Fruit fly (Drosophila melanogaster) whole organism, embryonic: ENCODE results near the gene CG1824.

ENCODE experiments used
- Asciz ChIP-seq: fragments of 200-800 bp; sonication (Bioruptor generic); optimal IDR thresholded peaks from 2 replicates; lab custom pipeline; 2017; ENCODE audit warnings: missing biosample characterization, mild to moderate bottlenecking, missing genetic modification characterization, missing genetic modification reagents
- CG10147 ChIP-seq: fragments of 200-800 bp; sonication (Bioruptor generic); optimal IDR thresholded peaks from 2 replicates; lab custom pipeline; 2019; ENCODE audit warnings: missing biosample characterization, mild to moderate bottlenecking, missing genetic modification characterization, moderate library complexity
- CG11398 ChIP-seq: fragments of 200-800 bp; sonication (Bioruptor generic); optimal IDR thresholded peaks from 2 replicates; lab custom pipeline; 2016; ENCODE audit warnings: missing biosample characterization, missing genetic modification characterization
- CG12236 ChIP-seq: fragments of 200-800 bp; sonication (Bioruptor generic); optimal IDR thresholded peaks from 2 replicates; lab custom pipeline; 2016; ENCODE audit warnings: missing biosample characterization, missing genetic modification characterization
- CG1233 ChIP-seq: fragments of 200-800 bp; sonication (Bioruptor generic); optimal IDR thresholded peaks from 4 replicates; lab custom pipeline; 2018; ENCODE audit warnings: missing biosample characterization, mild to moderate bottlenecking, missing genetic modification characterization
- CG13624 ChIP-seq: fragments of 200-800 bp; sonication (Bioruptor generic); optimal IDR thresholded peaks from 2 replicates; lab custom pipeline; 2016; ENCODE audit warnings: missing biosample characterization, missing genetic modification characterization
- CG14050 ChIP-seq: fragments of 200-800 bp; sonication (Bioruptor generic); IDR thresholded peaks from 3 replicates; pipeline ENCODE4 v1.3.6; 2022; ENCODE audit warnings: missing biosample characterization, missing genetic modification characterization
- CG14441 ChIP-seq: fragments of 200-800 bp; sonication (Bioruptor generic); IDR thresholded peaks from 2 replicates; pipeline ENCODE4 v1.3.6; 2022; ENCODE audit warnings: missing biosample characterization, missing genetic modification characterization
- CG16815 ChIP-seq: fragments of 200-800 bp; sonication (Bioruptor generic); optimal IDR thresholded peaks from 3 replicates; lab custom pipeline; 2017; ENCODE audit warnings: missing biosample characterization, mild to moderate bottlenecking, missing genetic modification characterization
- CG17328 ChIP-seq: fragments of 200-800 bp; sonication (Bioruptor generic); IDR thresholded peaks from 2 replicates; pipeline ENCODE4 v1.3.6; 2022; ENCODE audit warnings: missing biosample characterization, missing genetic modification characterization
- CG31224 ChIP-seq: fragments of 200-800 bp; sonication (Bioruptor generic); IDR thresholded peaks from 2 replicates; pipeline ENCODE4 v1.3.6; 2022; ENCODE audit warnings: missing biosample characterization, missing genetic modification characterization
- CG3407 ChIP-seq: fragments of 200-800 bp; sonication (Bioruptor generic); optimal IDR thresholded peaks from 2 replicates; lab custom pipeline; 2018; ENCODE audit warnings: missing biosample characterization, mild to moderate bottlenecking, missing genetic modification characterization
- CG3847 ChIP-seq: fragments of 200-800 bp; sonication (Bioruptor generic); IDR thresholded peaks from 2 replicates; pipeline ENCODE4 v1.3.6; 2022; ENCODE audit warnings: missing biosample characterization, missing genetic modification characterization
- CG3995 ChIP-seq: fragments of 200-800 bp; sonication (Bioruptor generic); optimal IDR thresholded peaks from 3 replicates; lab custom pipeline; 2016; ENCODE audit warnings: missing biosample characterization, missing genetic modification characterization
- CG4282 ChIP-seq: fragments of 200-800 bp; sonication (Bioruptor generic); optimal IDR thresholded peaks from 2 replicates; lab custom pipeline; 2016; ENCODE audit warnings: missing biosample characterization, missing genetic modification characterization
- CG4360 ChIP-seq: fragments of 200-800 bp; sonication (Bioruptor generic); IDR thresholded peaks from 2 replicates; pipeline ENCODE4 v1.3.6; 2022; ENCODE audit warnings: missing biosample characterization, missing genetic modification characterization
- CG4404 ChIP-seq: fragments of 200-800 bp; sonication (Bioruptor generic); IDR thresholded peaks from 2 replicates; pipeline ENCODE4 v1.3.6; 2022; ENCODE audit warnings: missing biosample characterization, missing genetic modification characterization
- CG5180 ChIP-seq: fragments of 200-800 bp; sonication (Bioruptor generic); optimal IDR thresholded peaks from 3 replicates; lab custom pipeline; 2017; ENCODE audit warnings: missing biosample characterization, missing genetic modification characterization, mild to moderate bottlenecking, moderate library complexity, missing genetic modification reagents
- CG5953 ChIP-seq: fragments of 200-800 bp; sonication (Bioruptor generic); IDR thresholded peaks from 2 replicates; pipeline ENCODE4 v1.3.6; 2022; ENCODE audit warnings: missing biosample characterization, missing genetic modification characterization
- CG7786 ChIP-seq: fragments of 200-800 bp; sonication (Bioruptor generic); optimal IDR thresholded peaks from 2 replicates; lab custom pipeline; 2016; ENCODE audit warnings: missing biosample characterization, missing genetic modification characterization
- CG7839 ChIP-seq: fragments of 200-800 bp; sonication (Bioruptor generic); optimal IDR thresholded peaks from 3 replicates; lab custom pipeline; 2018; ENCODE audit warnings: missing biosample characterization, mild to moderate bottlenecking, missing genetic modification characterization, moderate library complexity
- CG9876 ChIP-seq: fragments of 200-800 bp; sonication (Bioruptor generic); optimal IDR thresholded peaks from 2 replicates; lab custom pipeline; 2016; ENCODE audit warnings: missing biosample characterization, missing genetic modification characterization
- Chrac-16 ChIP-seq: fragments of 200-800 bp; sonication (Bioruptor generic); optimal IDR thresholded peaks from 3 replicates; lab custom pipeline; 2016; ENCODE audit warnings: missing biosample characterization, missing genetic modification characterization
- CrebB ChIP-seq: fragments of 200-800 bp; sonication (Bioruptor generic); optimal IDR thresholded peaks from 3 replicates; lab custom pipeline; 2018; ENCODE audit warnings: missing biosample characterization, mild to moderate bottlenecking, missing genetic modification characterization
- HHEX ChIP-seq: fragments of 200-800 bp; sonication (Bioruptor generic); optimal IDR thresholded peaks from 3 replicates; lab custom pipeline; 2017; ENCODE audit warnings: missing biosample characterization, mild to moderate bottlenecking, missing genetic modification characterization, missing genetic modification reagents
- HLH4C ChIP-seq: fragments of 200-800 bp; sonication (Bioruptor generic); IDR thresholded peaks from 3 replicates; pipeline ENCODE4 v1.3.6; 2022; ENCODE audit warnings: missing biosample characterization, missing genetic modification characterization; ENCODE audit not compliant: partially characterized antibody
- HmgZ ChIP-seq: fragments of 200-800 bp; sonication (Bioruptor generic); optimal IDR thresholded peaks from 2 replicates; lab custom pipeline; 2018; ENCODE audit warnings: missing biosample characterization, mild to moderate bottlenecking, missing genetic modification characterization
- Hr3 ChIP-seq: fragments of 200-800 bp; sonication (Bioruptor generic); optimal IDR thresholded peaks from 3 replicates; lab custom pipeline; 2016; ENCODE audit warnings: missing biosample characterization, missing genetic modification characterization
- MBD-R2 ChIP-seq: fragments of 200-800 bp; sonication (Bioruptor generic); IDR thresholded peaks from 2 replicates; pipeline ENCODE4 v1.3.6; 2022; ENCODE audit warnings: missing biosample characterization, missing genetic modification characterization
- Med ChIP-seq: fragments of 200-800 bp; sonication (Bioruptor generic); peaks from one replicate; lab custom pipeline; 2016; ENCODE audit warnings: missing biosample characterization, missing genetic modification characterization, mild to moderate bottlenecking, inconsistent platforms, moderate library complexity
- NC2α ChIP-seq: fragments of 200-800 bp; sonication (Bioruptor generic); optimal IDR thresholded peaks from 2 replicates; lab custom pipeline; 2016; ENCODE audit warnings: missing biosample characterization, missing genetic modification characterization
- Oaz ChIP-seq: fragments of 200-800 bp; sonication (Bioruptor generic); IDR thresholded peaks from 2 replicates; pipeline ENCODE4 v1.3.6; 2022; ENCODE audit warnings: missing biosample characterization, missing genetic modification characterization
- Ravus ChIP-seq: fragments of 200-800 bp; sonication (Bioruptor generic); IDR thresholded peaks from 2 replicates; pipeline ENCODE4 v1.3.6; 2022; ENCODE audit warnings: missing biosample characterization, missing genetic modification characterization
- Sry-δ ChIP-seq: fragments of 200-800 bp; sonication (Bioruptor generic); optimal IDR thresholded peaks from 2 replicates; lab custom pipeline; 2016; ENCODE audit warnings: missing biosample characterization, missing genetic modification characterization
- Ssrp ChIP-seq: fragments of 200-800 bp; sonication (Bioruptor generic); optimal IDR thresholded peaks from 2 replicates; lab custom pipeline; 2018; ENCODE audit warnings: missing biosample characterization, mild to moderate bottlenecking, missing genetic modification characterization, moderate library complexity
- Taf1 ChIP-seq: fragments of 200-800 bp; sonication (Bioruptor generic); IDR thresholded peaks from 2 replicates; pipeline ENCODE4 v1.3.6; 2022; ENCODE audit warnings: missing biosample characterization, missing genetic modification characterization
- Trl ChIP-seq, 3 experiments: fragments of >200 bp in 2 of 3; fragments of 200-800 bp in 1 of 3; sonication (Bioruptor generic) in 1 of 3; optimal IDR thresholded peaks; 2 replicates in 1 of 3; 3 replicates in 2 of 3; lab custom pipeline; 2016 to 2017; ENCODE audit warnings: missing biosample characterization in 1 of 3, missing genetic modification characterization in 1 of 3
- Xbp1 ChIP-seq: fragments of 200-800 bp; sonication (Bioruptor generic); optimal IDR thresholded peaks from 3 replicates; lab custom pipeline; 2016; ENCODE audit warnings: missing biosample characterization, mild to moderate bottlenecking, missing genetic modification characterization
- ap ChIP-seq: fragments of 200-800 bp; sonication (Bioruptor generic); IDR thresholded peaks from 2 replicates; pipeline ENCODE4 v1.3.6; 2022; ENCODE audit warnings: missing biosample characterization, missing genetic modification characterization
- disco-r ChIP-seq: fragments of 200-800 bp; sonication (Bioruptor generic); optimal IDR thresholded peaks from 2 replicates; lab custom pipeline; 2016; ENCODE audit warnings: missing biosample characterization, missing genetic modification characterization
- gcm ChIP-seq: fragments of 200-800 bp; sonication (Bioruptor generic); optimal IDR thresholded peaks from 2 replicates; lab custom pipeline; 2019; ENCODE audit warnings: missing biosample characterization, mild to moderate bottlenecking, missing genetic modification characterization, moderate library complexity
- gfzf ChIP-seq: fragments of 200-800 bp; sonication (Bioruptor generic); optimal IDR thresholded peaks from 2 replicates; lab custom pipeline; 2016; ENCODE audit warnings: missing biosample characterization, mild to moderate bottlenecking, missing genetic modification characterization, moderate library complexity
- mirr ChIP-seq: fragments of 200-800 bp; sonication (Bioruptor generic); optimal IDR thresholded peaks from 3 replicates; lab custom pipeline; 2018; ENCODE audit warnings: missing biosample characterization, mild to moderate bottlenecking, missing genetic modification characterization
- odd ChIP-seq: fragments of 200-800 bp; sonication (Bioruptor generic); optimal IDR thresholded peaks from 2 replicates; lab custom pipeline; 2017; ENCODE audit warnings: missing biosample characterization, mild to moderate bottlenecking, missing genetic modification characterization
- run ChIP-seq: fragments of 200-800 bp; sonication (Bioruptor generic); optimal IDR thresholded peaks from 3 replicates; lab custom pipeline; 2018; ENCODE audit warnings: missing biosample characterization, mild to moderate bottlenecking, missing genetic modification characterization
- sisA ChIP-seq: fragments of 200-800 bp; sonication (Bioruptor generic); IDR thresholded peaks from 2 replicates; pipeline ENCODE4 v1.3.6; 2022; ENCODE audit warnings: missing biosample characterization, missing genetic modification characterization
- sr ChIP-seq: fragments of 200-800 bp; sonication (Bioruptor generic); IDR thresholded peaks from 3 replicates; pipeline ENCODE4 v1.3.6; 2022; ENCODE audit warnings: missing biosample characterization, missing genetic modification characterization
- sug ChIP-seq: fragments of 200-800 bp; optimal IDR thresholded peaks from 2 replicates; lab custom pipeline; 2019; ENCODE audit warnings: missing biosample characterization, mild to moderate bottlenecking, missing genetic modification characterization, moderate library complexity
- tio ChIP-seq: fragments of 200-800 bp; sonication (Bioruptor generic); optimal IDR thresholded peaks from 2 replicates; lab custom pipeline; 2017; ENCODE audit warnings: missing biosample characterization, missing genetic modification characterization, inconsistent platforms
- tx ChIP-seq: fragments of 200-800 bp; sonication (Bioruptor generic); optimal IDR thresholded peaks from 2 replicates; lab custom pipeline; 2016; ENCODE audit warnings: missing biosample characterization, missing genetic modification characterization
- vfl ChIP-seq: fragments of 200-800 bp; sonication (Bioruptor generic); optimal IDR thresholded peaks from 2 replicates; lab custom pipeline; 2016; ENCODE audit warnings: missing biosample characterization, missing genetic modification characterization
- yki ChIP-seq: fragments of >200 bp; optimal IDR thresholded peaks from 3 replicates; lab custom pipeline; 2018

The CG1824 gene

DNA sequence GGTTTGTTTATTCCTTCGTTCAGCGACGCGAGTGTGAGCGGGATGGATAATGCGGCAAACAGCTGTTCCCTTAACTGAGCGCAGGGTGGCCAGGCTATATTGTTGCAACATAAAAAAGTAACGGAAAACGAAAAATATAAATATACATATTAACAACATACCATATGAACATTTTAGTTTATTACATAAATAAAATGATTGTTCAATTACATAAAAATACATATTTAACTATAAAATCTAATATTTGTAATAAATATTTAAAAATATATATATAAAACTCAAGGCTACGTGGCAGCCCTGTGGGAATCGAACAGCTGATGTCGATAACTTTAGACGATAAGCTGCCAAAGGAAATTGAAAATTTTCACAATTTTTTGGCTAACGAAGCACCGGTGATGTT is 34.1 kb upstream of the CG1824 start, which contains the start of the genes Aven and CG2540 (continued):
- TF ChIP-seq Chrac-16 (GFP tag; lab: Kevin White, UChicago) (peak; percentile 56), gfzf (GFP tag; lab: Kevin White, UChicago) (no peak), CG4282 (GFP tag; lab: Kevin White, UChicago) (no peak), Xbp1 (GFP tag; lab: Kevin White, UChicago) (peak; percentile 73), Oaz (GFP tag; lab: Robert Waterston, UW) (no peak), disco-r (GFP tag; lab: Kevin White, UChicago) (no peak), run (tag; lab: Kevin White, UChicago) (peak; percentile 60), CG5953 (GFP tag; lab: Robert Waterston, UW) (no peak), CG4360 (no peak), CG10147 (GFP tag; lab: Kevin White, UChicago) (peak; percentile 87), Hr3 (GFP tag; lab: Kevin White, UChicago) (peak; percentile 78), odd (GFP tag; lab: Kevin White, UChicago) (peak; percentile 86), CG3407 (peak; percentile 70), sug (peak; percentile 90), CG16815 (peak; percentile 37), CG14050 (GFP tag; lab: Robert Waterston, UW) (peak; percentile 33; the same call in 1 of the 3 replicates), CG13624 (GFP tag; lab: Kevin White, UChicago) (no peak), CG12236 (no peak), CG7786 (GFP tag; lab: Kevin White, UChicago) (no peak), Asciz (GFP tag; lab: Kevin White, UChicago) (peak; percentile 67), CG4404 (GFP tag; lab: Robert Waterston, UW) (peak; percentile 45; the same call in 1 of the 2 replicates), vfl (GFP tag; lab: Kevin White, UChicago) (no peak), NC2α (GFP tag; lab: Kevin White, UChicago) (no peak), sr (GFP tag; lab: Robert Waterston, UW) (no peak), CG31224 (no peak), CG1233 (peak; percentile 80), tio (peak; percentile 32), Ssrp (tag; lab: Kevin White, UChicago) (peak; percentile 83), HmgZ (tag; lab: Kevin White, UChicago) (peak; percentile 67), Taf1 (peak; percentile 19; the same call in 1 of the 2 replicates), CG7839 (tag; lab: Kevin White, UChicago) (peak; percentile 91), MBD-R2 (GFP tag; lab: Robert Waterston, UW) (peak; percentile 79), Med (peak; percentile 28), yki (lab: Kevin White, UChicago) (no peak), CG3995 (GFP tag; lab: Kevin White, UChicago) (no peak), Trl (optimal IDR thresholded peaks at IDR 0.05; lab: Kevin White, UChicago) (no peak), Trl (GFP tag; optimal IDR thresholded peaks at IDR 0.05; lab: Kevin White, UChicago) (no peak), mirr (GFP tag; lab: Kevin White, UChicago) (peak; percentile 32), tx (no peak), CG17328 (GFP tag; lab: Robert Waterston, UW) (peak; percentile 47; the same call in 1 of the 2 replicates), ap (GFP tag; lab: Robert Waterston, UW) (no peak), CrebB (tag; lab: Kevin White, UChicago) (peak; percentile 33), CG14441 (GFP tag; lab: Robert Waterston, UW) (no peak), sisA (peak; percentile 54; the same call in 1 of the 2 replicates), CG9876 (GFP tag; lab: Kevin White, UChicago) (no peak), CG3847 (GFP tag; lab: Robert Waterston, UW) (peak; percentile 86), Sry-δ (GFP tag; lab: Kevin White, UChicago) (no peak), CG5180 (GFP tag; lab: Kevin White, UChicago) (peak; percentile 62), HHEX (GFP tag; lab: Kevin White, UChicago) (peak; percentile 83), Ravus (GFP tag; lab: Robert Waterston, UW) (peak; percentile 10; the same call in 1 of the 2 replicates), HLH4C (GFP tag; lab: Robert Waterston, UW) (no peak), gcm (GFP tag; lab: Kevin White, UChicago) (peak; percentile 88), CG11398 (GFP tag; lab: Kevin White, UChicago) (no peak)
